Fruit fly (Drosophila melanogaster) Kc167 (cell line): ENCODE measurements around the gene CG5107.

Experiments
- Myc ChIP-seq: fragments of >200 bp; optimal IDR thresholded peaks from 2 replicates; lab custom pipeline; 2017; ENCODE audit warnings: missing external identifiers
- Sin3A ChIP-seq: fragments of >200 bp; optimal IDR thresholded peaks from 2 replicates; lab custom pipeline; 2018; ENCODE audit warnings: missing external identifiers
- h ChIP-seq: fragments of >200 bp; optimal IDR thresholded peaks from 3 replicates; lab custom pipeline; 2018; ENCODE audit warnings: missing external identifiers
- insv ChIP-seq: fragments of >200 bp; optimal IDR thresholded peaks from 3 replicates; lab custom pipeline; 2018; ENCODE audit warnings: missing external identifiers
- psq ChIP-seq: fragments of >200 bp; optimal IDR thresholded peaks from 2 replicates; lab custom pipeline; 2017; ENCODE audit warnings: missing external identifiers
- ttk ChIP-seq: sonication (Bioruptor generic); optimal IDR thresholded peaks from 2 replicates; lab custom pipeline; 2017; ENCODE audit warnings: missing external identifiers

Gene CG5107

DNA sequence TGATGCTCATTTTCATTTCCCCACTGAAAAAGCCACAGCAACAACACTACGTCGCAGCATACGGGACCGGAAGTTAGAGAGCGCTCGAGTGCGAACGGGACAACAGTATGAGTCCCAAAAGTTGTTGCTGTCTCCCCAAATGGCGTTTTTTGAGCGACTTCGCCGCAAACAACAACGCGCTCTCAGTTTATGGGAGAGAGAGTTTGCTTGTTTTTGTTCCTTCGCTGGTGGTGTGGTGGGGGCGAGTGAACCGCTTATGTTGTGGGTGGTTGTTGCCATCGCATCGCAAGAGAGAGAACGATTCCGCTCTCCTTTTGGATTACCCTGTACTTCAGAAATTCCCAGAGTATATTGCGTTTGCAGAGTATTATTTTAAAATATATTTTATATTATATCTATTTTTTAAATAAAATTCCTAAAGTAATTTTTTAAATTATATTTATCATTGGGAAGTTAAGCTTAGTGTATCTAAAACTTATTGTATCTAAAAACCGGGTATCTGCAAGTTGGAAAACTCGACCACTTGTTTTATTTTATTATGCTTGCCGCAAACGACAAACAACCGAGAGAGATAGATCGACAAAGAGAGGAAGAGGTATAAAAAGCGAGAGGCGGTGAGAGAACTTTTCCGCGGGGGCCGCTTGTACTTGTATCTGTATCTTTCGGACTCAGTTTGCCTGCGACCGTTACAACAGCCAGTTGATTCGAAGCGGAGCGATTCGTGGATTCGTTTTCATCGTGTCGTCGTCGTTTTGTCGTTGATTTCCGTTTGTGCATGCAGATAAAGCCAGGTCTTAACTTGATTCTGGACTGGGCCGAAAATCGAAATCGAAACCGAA is 10.7 kb downstream of the CG5107 start, which contains the start of gene msi:
Gene msi (plus strand): TSS at position 669 of the 839 bp plus-strand sequence.
- TF ChIP-seq Sin3A (lab: Kevin White, UChicago) (no peak), psq (lab: Kevin White, UChicago) (no peak)

DNA sequence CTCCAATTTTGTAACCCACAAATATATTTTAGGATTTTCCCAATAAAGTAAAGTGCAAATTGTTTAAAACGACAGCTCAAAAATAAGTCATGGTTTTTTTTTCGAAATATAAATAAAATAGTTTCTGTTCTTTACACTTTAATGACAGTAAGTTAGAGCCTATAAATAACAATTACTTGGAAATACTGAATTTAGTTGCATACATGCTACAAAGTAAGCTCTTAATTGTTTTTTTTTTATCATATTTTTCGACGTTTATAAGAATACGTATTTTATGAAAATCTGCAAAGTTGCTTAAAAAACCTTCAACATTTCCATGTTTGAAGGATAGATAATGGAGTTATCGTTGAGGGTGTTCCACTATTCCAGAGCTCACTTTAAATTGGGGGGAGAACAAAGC is 12.5 kb downstream of the CG5107 start:
- TF ChIP-seq h (lab: Kevin White, UChicago) (no peak), Myc (lab: Kevin White, UChicago) (no peak), insv (lab: Kevin White, UChicago) (no peak), psq (lab: Kevin White, UChicago) (no peak), Sin3A (lab: Kevin White, UChicago) (no peak), ttk (lab: Kevin White, UChicago) (no peak)

DNA sequence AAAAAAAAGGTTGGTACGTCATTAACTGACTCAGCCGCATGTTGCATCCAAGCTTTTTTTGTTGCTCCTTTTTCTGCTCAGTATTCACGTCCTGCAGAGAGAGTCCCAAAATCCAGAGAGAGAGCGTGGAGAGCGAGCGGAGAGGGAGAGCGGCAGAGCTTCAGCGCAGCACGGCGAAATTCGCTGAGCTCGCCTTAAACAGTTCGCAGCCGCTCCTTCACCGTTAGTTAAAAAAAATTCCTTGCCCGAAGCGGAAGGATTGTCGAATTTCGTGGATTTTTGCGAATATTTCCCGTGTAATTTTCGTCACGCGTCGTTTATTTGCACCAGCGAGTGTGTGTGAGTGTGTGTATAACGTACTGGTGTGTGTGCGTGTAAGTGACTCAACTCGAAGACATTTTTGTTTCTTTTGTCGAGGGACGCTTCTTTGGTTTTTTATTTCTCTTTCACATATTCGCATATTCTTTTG is 13.1 kb downstream of the CG5107 start:
- TF ChIP-seq Sin3A (lab: Kevin White, UChicago): no peak
- no peak for TF ChIP-seq h (lab: Kevin White, UChicago)
- TF ChIP-seq psq (lab: Kevin White, UChicago): no peak
- no peak for TF ChIP-seq Myc (lab: Kevin White, UChicago)
- no peak for TF ChIP-seq insv (lab: Kevin White, UChicago)
- TF ChIP-seq ttk (lab: Kevin White, UChicago): no peak

DNA sequence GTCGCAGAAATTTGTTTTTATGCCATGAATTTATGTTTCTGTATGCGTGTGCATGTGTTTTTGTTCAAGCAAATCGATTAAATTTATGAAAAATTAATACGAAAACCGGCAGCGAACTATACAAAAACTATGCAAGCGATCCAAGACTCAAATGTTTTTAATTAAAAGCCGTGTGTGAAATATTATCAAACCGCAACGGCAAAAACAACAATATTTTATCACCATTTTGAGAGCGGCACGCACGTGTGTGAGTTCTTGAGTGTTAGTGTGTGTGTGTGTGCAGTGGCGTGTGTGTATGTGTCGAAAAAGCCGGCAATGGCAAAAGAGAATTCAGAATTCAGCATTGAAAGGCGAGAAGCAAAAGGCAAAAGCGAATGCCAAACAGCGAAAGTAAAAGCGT is 13.6 kb downstream of the CG5107 start:
- TF ChIP-seq h (lab: Kevin White, UChicago) (no peak), psq (lab: Kevin White, UChicago) (no peak), ttk (lab: Kevin White, UChicago) (no peak), Sin3A (lab: Kevin White, UChicago) (no peak)

DNA sequence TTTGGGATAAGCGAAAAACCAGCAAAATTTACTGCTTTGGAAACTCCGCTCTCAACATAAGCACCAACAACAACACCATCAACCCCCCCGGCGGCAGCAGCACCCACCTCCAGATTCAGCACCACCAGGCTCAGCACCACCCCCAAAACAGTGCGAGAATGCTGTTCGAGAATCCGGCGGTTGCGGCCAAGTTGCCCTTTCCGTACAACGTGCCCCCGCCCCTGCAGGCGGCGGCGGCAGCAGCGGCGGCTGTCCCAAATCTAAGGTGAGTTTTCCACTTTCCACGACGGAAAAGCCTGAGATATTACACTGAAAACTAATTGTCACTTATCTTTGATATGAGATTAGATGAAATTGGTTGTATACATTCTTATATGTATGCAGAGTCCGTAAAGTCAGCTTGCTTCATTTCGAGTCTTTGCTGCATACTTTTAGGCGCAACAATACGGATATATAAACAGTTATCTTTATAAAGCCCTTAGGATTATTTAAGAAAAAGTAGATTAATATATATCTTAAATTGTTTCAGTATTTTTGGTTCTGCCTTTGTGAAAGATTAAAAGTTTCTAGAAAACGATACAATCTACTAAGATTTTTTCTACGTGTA is 14.6 kb downstream of the CG5107 start:
- TF ChIP-seq Myc (lab: Kevin White, UChicago) (no peak), psq (lab: Kevin White, UChicago) (no peak), ttk (lab: Kevin White, UChicago) (peak; percentile 76)

DNA sequence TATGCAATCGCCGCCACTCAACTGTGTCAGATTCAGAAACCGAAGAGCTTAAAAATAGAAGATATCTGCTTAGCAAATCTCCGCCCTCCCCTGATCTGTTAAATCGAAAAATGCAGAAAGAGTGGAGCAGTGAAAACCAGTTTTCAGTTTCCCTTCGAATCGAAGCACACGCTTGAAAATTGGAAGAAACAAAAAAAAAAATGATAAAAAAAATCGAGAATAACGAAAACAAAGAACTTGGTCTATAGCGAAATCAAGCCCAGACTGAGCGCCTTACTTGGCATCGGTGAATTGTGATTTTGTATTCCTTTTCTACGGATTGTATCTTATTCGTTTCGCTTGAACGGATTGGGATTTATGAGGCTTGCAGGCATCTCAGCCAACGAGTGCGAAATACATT is 24.3 kb downstream of the CG5107 start:
- TF ChIP-seq ttk (lab: Kevin White, UChicago): no peak
- no peak for TF ChIP-seq Sin3A (lab: Kevin White, UChicago)
- no peak for TF ChIP-seq h (lab: Kevin White, UChicago)
- no peak for TF ChIP-seq Myc (lab: Kevin White, UChicago)
- no peak for TF ChIP-seq insv (lab: Kevin White, UChicago)
- no peak for TF ChIP-seq psq (lab: Kevin White, UChicago)

DNA sequence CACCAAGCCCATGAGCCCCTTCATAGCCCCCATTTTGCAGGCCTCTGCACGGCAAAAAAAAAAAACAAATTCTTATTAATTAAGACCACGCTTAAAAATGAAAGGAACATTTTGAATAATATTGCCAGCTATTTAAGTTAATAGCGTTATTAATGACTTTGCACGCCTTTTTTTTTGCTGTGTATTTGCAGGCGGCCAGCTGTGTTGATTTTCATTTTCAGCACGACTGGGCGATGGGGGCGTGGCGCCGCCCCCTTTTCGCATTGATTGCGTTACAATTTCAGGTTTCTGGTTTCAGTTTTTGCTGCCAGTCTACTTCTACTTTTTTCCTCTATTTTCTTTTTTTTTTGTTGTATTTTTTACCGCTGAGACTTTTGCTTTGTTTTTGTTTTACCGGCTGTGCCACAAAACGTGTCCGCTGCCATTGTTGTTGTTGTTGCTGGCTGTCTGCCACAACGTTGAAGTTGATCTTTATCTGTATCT is 27.0 kb downstream of the CG5107 start:
- no peak for TF ChIP-seq h (lab: Kevin White, UChicago)
- no peak for TF ChIP-seq psq (lab: Kevin White, UChicago)
- no peak for TF ChIP-seq insv (lab: Kevin White, UChicago)
- TF ChIP-seq Sin3A (lab: Kevin White, UChicago): no peak
- no peak for TF ChIP-seq Myc (lab: Kevin White, UChicago)
- TF ChIP-seq ttk (lab: Kevin White, UChicago): no peak

DNA sequence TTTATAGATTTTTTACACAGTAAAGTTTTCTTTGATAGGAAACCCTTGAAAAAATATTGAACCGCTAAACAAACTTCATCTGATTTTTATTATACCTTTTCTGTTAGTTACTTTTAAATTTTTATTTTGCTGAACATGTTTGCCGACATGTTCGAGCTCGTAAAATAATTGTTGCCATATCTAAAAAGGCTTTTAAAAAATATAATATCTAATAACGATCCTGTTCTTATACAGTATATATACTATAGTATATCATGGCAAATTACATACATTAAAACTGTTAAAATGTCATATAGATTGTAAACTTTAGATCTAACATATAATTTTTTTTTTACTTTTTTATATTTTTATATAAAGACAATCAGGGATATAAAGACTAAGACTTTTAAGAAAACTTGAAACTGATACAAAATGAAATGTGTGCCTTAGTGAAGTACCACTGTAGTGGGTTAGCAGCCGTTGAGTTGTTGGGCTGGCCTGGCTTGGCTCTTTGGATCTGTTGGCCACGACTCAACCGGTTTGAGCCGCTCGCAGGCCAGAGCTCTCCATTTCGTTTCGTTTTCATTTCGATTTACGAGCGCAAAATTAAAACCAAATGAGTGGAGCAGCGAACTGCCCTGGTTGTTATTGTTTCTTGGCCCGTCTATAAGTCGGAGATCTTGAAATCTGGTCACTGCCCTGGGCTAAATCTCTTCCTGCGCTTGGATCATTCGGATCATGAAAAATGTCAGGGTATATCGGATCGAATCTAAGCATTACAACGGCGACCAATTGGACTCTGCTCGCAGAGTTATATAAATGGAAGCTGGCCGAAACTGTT is 27.6 kb downstream of the CG5107 start:
- TF ChIP-seq Myc (lab: Kevin White, UChicago) (no peak), Sin3A (lab: Kevin White, UChicago) (no peak), insv (lab: Kevin White, UChicago) (no peak), ttk (lab: Kevin White, UChicago) (no peak), psq (lab: Kevin White, UChicago) (no peak), h (lab: Kevin White, UChicago) (no peak)

DNA sequence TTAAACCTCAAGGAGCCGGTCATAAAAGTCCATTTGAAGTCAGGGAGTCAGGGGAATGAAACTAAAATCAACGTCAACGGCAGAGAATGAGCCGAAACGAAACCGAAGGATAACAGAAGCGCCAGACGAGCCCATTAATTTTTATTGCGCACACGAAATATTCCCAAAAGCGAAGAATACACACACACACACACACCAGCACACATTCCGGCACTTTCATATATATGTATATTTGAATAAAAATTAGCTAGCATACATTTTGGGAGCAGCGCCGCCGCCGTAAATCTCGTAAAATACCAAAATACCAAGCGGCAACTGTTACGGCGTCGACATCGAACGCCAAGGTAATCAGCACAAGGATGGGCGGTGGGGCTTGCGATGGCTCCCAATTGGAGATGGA is 34.1 kb downstream of the CG5107 start:
- TF ChIP-seq h (lab: Kevin White, UChicago): no peak
- TF ChIP-seq Myc (lab: Kevin White, UChicago): no peak
- TF ChIP-seq Sin3A (lab: Kevin White, UChicago): no peak
- no peak for TF ChIP-seq ttk (lab: Kevin White, UChicago)
- TF ChIP-seq psq (lab: Kevin White, UChicago): no peak
- TF ChIP-seq insv (lab: Kevin White, UChicago): no peak

DNA sequence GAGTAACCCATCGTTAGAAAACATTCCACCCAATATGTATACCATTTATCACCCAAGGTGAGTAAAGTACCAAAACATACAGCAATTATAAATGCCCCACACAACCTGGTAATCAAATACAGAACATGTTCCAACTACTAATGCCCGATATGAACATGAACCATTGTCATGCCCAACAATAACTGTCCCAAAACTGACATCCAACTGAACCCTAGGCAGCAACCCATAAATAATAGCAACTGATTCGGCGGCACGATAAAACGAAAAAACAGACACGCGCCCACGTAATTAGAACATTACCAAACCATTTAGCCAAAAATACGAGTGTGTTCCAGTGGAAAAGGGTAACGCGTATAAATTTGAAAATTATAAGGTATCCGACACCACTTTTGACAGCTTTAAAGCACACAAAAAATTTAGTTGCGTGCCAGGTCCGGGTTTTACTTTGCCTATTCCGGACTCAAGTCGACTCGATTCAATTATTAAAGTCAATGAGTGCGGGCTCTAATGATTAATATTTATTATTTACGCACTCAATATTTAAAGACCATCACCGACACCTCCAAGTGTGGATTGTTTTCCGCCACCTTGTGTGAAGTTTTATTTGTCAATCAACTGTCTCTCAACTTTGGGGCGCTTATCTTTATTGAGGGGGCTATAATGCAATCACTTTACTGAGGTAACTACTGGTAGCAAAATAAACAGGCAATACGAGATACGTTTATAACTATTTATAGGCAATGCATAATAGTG is 38.8 kb downstream of the CG5107 start:
- no peak for TF ChIP-seq insv (lab: Kevin White, UChicago)
- TF ChIP-seq ttk (lab: Kevin White, UChicago): no peak
- TF ChIP-seq h (lab: Kevin White, UChicago): no peak
- TF ChIP-seq Myc (lab: Kevin White, UChicago): no peak
- TF ChIP-seq psq (lab: Kevin White, UChicago): no peak
- TF ChIP-seq Sin3A (lab: Kevin White, UChicago): no peak
